Worm (Caenorhabditis elegans) whole organism, L1 larva: ENCODE results near the gene F41E6.7.
A peak's percentile ranks its signal among the peaks of the same experiment; 100 is the strongest.

Source experiments
- C16A3.4 ChIP-seq: fragments of 150-350 bp; optimal IDR thresholded peaks from 2 replicates; lab custom pipeline; 2014; ENCODE audit warnings: missing biosample characterization, missing genetic modification characterization
- C34B4.2 ChIP-seq: sonication (generic microtip); optimal IDR thresholded peaks from 2 replicates; lab custom pipeline; 2017; ENCODE audit warnings: mild to moderate bottlenecking, missing genetic modification characterization, missing compliant biosample characterization
- Y116A8C.19 ChIP-seq: sonication (generic microtip); optimal IDR thresholded peaks from 2 replicates; lab custom pipeline; 2016; ENCODE audit warnings: missing compliant biosample characterization, missing genetic modification characterization, borderline replicate concordance
- aly-2 ChIP-seq: fragments of 150-350 bp; optimal IDR thresholded peaks from 2 replicates; lab custom pipeline; 2014; ENCODE audit warnings: missing biosample characterization, missing genetic modification characterization
- ama-1 ChIP-seq: fragments of 150-350 bp; optimal IDR thresholded peaks from 2 replicates; lab custom pipeline; 2014
- blmp-1 ChIP-seq: fragments of 150-350 bp; optimal IDR thresholded peaks from 2 replicates; lab custom pipeline; 2014; ENCODE audit warnings: missing biosample characterization, missing genetic modification characterization
- ceh-82 ChIP-seq, 3 experiments: fragments of 150-350 bp in 1 of 3; sonication (generic microtip) in 2 of 3; optimal IDR thresholded peaks; 2 replicates each; lab custom pipeline; 2014 to 2017; ENCODE audit warnings: missing biosample characterization in 3 of 3, missing genetic modification characterization in 3 of 3
- dsc-1 ChIP-seq: sonication (generic microtip); optimal IDR thresholded peaks from 2 replicates; lab custom pipeline; 2016; ENCODE audit warnings: mild to moderate bottlenecking, missing genetic modification characterization, missing compliant biosample characterization
- efl-1 ChIP-seq, 4 experiments: fragments of 150-350 bp; optimal IDR thresholded peaks in 3 of 4; peaks in 1 of 4; 1 replicate in 1 of 4; 2 replicates in 3 of 4; lab custom pipeline; 2014; ENCODE audit warnings: missing biosample characterization in 2 of 4, missing genetic modification characterization in 2 of 4, missing genetic modification reagents in 2 of 4
- egl-13 ChIP-seq: sonication (generic microtip); optimal IDR thresholded peaks from 2 replicates; lab custom pipeline; 2016; ENCODE audit warnings: missing genotype, missing genetic modification reagents, missing genetic modification characterization, missing compliant biosample characterization
- elt-2 ChIP-seq: sonication (generic microtip); optimal IDR thresholded peaks from 2 replicates; lab custom pipeline; 2016; ENCODE audit warnings: missing genetic modification characterization, mild to moderate bottlenecking, inconsistent platforms, missing compliant biosample characterization, missing genetic modification reagents
- elt-3 ChIP-seq, 6 experiments: fragments of 150-350 bp in 1 of 6; sonication (generic microtip); optimal IDR thresholded peaks; 2 replicates each; lab custom pipeline; 2017 to 2018; ENCODE audit warnings: missing biosample characterization in 6 of 6, missing genetic modification characterization in 6 of 6, inconsistent platforms in 1 of 6
- fkh-10 ChIP-seq: sonication (generic microtip); optimal IDR thresholded peaks from 2 replicates; lab custom pipeline; 2017; ENCODE audit warnings: missing biosample characterization, missing genetic modification reagents, missing genetic modification characterization
- fkh-8 ChIP-seq: sonication (generic microtip); optimal IDR thresholded peaks from 2 replicates; lab custom pipeline; 2016; ENCODE audit warnings: mild to moderate bottlenecking, missing genetic modification characterization, missing compliant biosample characterization
- fos-1 ChIP-seq: fragments of 150-350 bp; optimal IDR thresholded peaks from 2 replicates; lab custom pipeline; 2014; ENCODE audit warnings: missing biosample characterization, missing genetic modification characterization
- grh-1 ChIP-seq: fragments of 200-800 bp; sonication (Bioruptor generic); IDR thresholded peaks from 2 replicates; pipeline ENCODE4 v1.3.6; 2022; ENCODE audit warnings: missing genetic modification reagents, missing genetic modification characterization, missing compliant biosample characterization
- hlh-4 ChIP-seq: sonication (generic microtip); optimal IDR thresholded peaks from 2 replicates; lab custom pipeline; 2016; ENCODE audit warnings: mild to moderate bottlenecking, missing genetic modification characterization, missing compliant biosample characterization
- isw-1 ChIP-seq: fragments of 200-800 bp; sonication (Bioruptor generic); IDR thresholded peaks from 2 replicates; pipeline ENCODE4 v1.3.6; 2022; ENCODE audit warnings: missing genetic modification characterization, missing compliant biosample characterization
- jun-1 ChIP-seq: fragments of 150-350 bp; optimal IDR thresholded peaks from 2 replicates; lab custom pipeline; 2014; ENCODE audit warnings: missing biosample characterization, missing genetic modification reagents, missing genetic modification characterization
- lin-14 ChIP-seq: fragments of 200-800 bp; sonication (Bioruptor generic); optimal IDR thresholded peaks from 2 replicates; lab custom pipeline; 2018; ENCODE audit warnings: mild to moderate bottlenecking, missing genetic modification characterization, moderate library complexity, missing compliant biosample characterization
- lin-35 ChIP-seq, 2 experiments: fragments of 150-350 bp; optimal IDR thresholded peaks; 2 replicates each; lab custom pipeline; 2014; ENCODE audit warnings: missing biosample characterization in 2 of 2, missing genetic modification characterization in 2 of 2, missing genetic modification reagents in 2 of 2
- lin-39 ChIP-seq: fragments of 150-350 bp; optimal IDR thresholded peaks from 2 replicates; lab custom pipeline; 2014; ENCODE audit warnings: missing biosample characterization, missing genetic modification reagents, missing genetic modification characterization
- mef-2 ChIP-seq: fragments of 150-350 bp; optimal IDR thresholded peaks from 2 replicates; lab custom pipeline; 2014; ENCODE audit warnings: missing biosample characterization, missing genetic modification characterization
- nhr-20 ChIP-seq: sonication (generic microtip); optimal IDR thresholded peaks from 2 replicates; lab custom pipeline; 2016; ENCODE audit warnings: mild to moderate bottlenecking, missing genetic modification characterization, missing compliant biosample characterization
- nhr-71 ChIP-seq: sonication (generic microtip); optimal IDR thresholded peaks from 2 replicates; lab custom pipeline; 2016; ENCODE audit warnings: mild to moderate bottlenecking, missing genetic modification characterization, moderate library complexity, missing compliant biosample characterization
- nhr-76 ChIP-seq: sonication (generic microtip); optimal IDR thresholded peaks from 2 replicates; lab custom pipeline; 2017; ENCODE audit warnings: missing biosample characterization, missing genetic modification characterization
- nhr-84 ChIP-seq: sonication (generic microtip); optimal IDR thresholded peaks from 2 replicates; lab custom pipeline; 2017; ENCODE audit warnings: missing biosample characterization, missing genetic modification characterization
- nhr-85 ChIP-seq: sonication (generic microtip); peaks from one replicate; lab custom pipeline; 2016; ENCODE audit warnings: missing genetic modification characterization, inconsistent platforms, missing compliant biosample characterization
- nhr-90 ChIP-seq: sonication (generic microtip); optimal IDR thresholded peaks from 2 replicates; lab custom pipeline; 2016; ENCODE audit warnings: mild to moderate bottlenecking, missing genetic modification characterization, missing compliant biosample characterization; ENCODE audit not compliant: poor library complexity
- pax-3 ChIP-seq: fragments of 200-800 bp; sonication (Bioruptor generic); optimal IDR thresholded peaks from 2 replicates; lab custom pipeline; 2018; ENCODE audit warnings: mild to moderate bottlenecking, missing genetic modification characterization, moderate library complexity, missing compliant biosample characterization
- rnt-1 ChIP-seq: sonication (generic microtip); optimal IDR thresholded peaks from 2 replicates; lab custom pipeline; 2016; ENCODE audit warnings: mild to moderate bottlenecking, missing genetic modification characterization, moderate library complexity, missing compliant biosample characterization
- skn-1 ChIP-seq: fragments of 150-350 bp; optimal IDR thresholded peaks from 2 replicates; lab custom pipeline; 2014; ENCODE audit warnings: missing biosample characterization, missing genetic modification characterization
- tlp-1 ChIP-seq: fragments of 150-350 bp; optimal IDR thresholded peaks from 2 replicates; lab custom pipeline; 2014; ENCODE audit warnings: missing biosample characterization, missing genetic modification characterization
- unc-130 ChIP-seq: fragments of 150-350 bp; optimal IDR thresholded peaks from 2 replicates; lab custom pipeline; 2017; ENCODE audit warnings: missing biosample characterization, missing genetic modification characterization, inconsistent platforms
- unc-30 ChIP-seq: sonication (generic microtip); optimal IDR thresholded peaks from 2 replicates; lab custom pipeline; 2017; ENCODE audit warnings: missing biosample characterization, missing genetic modification characterization
- unc-86 ChIP-seq: sonication (generic microtip); optimal IDR thresholded peaks from 2 replicates; lab custom pipeline; 2016; ENCODE audit warnings: missing genetic modification characterization, missing compliant biosample characterization
- xbp-1 ChIP-seq: sonication (generic microtip); optimal IDR thresholded peaks from 2 replicates; lab custom pipeline; 2016; ENCODE audit warnings: missing genetic modification characterization, missing compliant biosample characterization
- zag-1 ChIP-seq: fragments of 150-350 bp; optimal IDR thresholded peaks from 2 replicates; lab custom pipeline; 2014; ENCODE audit warnings: missing biosample characterization, missing genetic modification characterization
- ztf-11 ChIP-seq, 2 experiments: sonication (generic microtip); optimal IDR thresholded peaks; 2 replicates each; lab custom pipeline; 2016 to 2017; ENCODE audit warnings: missing genetic modification characterization in 2 of 2, missing biosample characterization in 1 of 2, missing compliant biosample characterization in 1 of 2

F41E6.7 gene

DNA sequence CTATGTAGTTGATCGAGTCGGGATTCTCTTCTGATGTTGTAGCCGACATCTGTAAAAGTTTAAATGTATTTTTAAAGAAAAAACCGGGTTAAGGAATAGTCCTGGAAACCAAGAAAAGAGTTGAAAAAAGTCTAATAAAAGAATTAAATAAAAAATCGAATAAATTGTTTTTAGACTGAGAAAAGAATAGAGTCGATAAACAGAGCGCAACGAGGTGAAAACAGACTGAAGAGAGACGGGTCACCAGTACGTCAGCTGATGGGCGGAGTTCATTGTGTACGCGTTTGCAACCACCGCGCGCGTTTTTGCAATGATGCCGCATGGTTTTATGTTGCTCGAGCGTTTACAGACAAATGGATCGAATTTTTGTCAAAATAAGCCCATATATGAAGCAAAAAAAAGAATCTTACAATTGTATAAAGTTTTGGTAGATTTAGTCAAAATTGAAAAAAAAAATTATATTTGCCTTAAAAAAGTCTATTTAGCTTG lies 32.2 kb upstream of the F41E6.7 start, which contains the start of gene atg-18 (continued):
- TF ChIP-seq nhr-90 (tag; lab: Kevin White, UChicago) (peak; percentile 74), skn-1 (tag; lab: Kevin White, UChicago) (peak; percentile 83), xbp-1 (tag; lab: Kevin White, UChicago) (peak; percentile 70), elt-2 (tag; lab: Kevin White, UChicago) (peak; percentile 52), ceh-82 (tag; optimal IDR thresholded peaks at IDR 0.05; lab: Kevin White, UChicago) (peak; percentile 36 to 74 (median 45)), nhr-85 (tag; lab: Kevin White, UChicago) (peak; percentile 93), lin-35 (GFP tag; optimal IDR thresholded peaks at IDR 0.05; lab: Kevin White, UChicago) (peak; percentile 51 to 79), nhr-20 (tag; lab: Kevin White, UChicago) (peak; percentile 84), ztf-11 (tag; optimal IDR thresholded peaks at IDR 0.05; lab: Kevin White, UChicago) (peak in 1 of 2 experiments; percentile 29), zag-1 (tag; lab: Kevin White, UChicago) (no peak), lin-39 (tag; lab: Kevin White, UChicago) (peak; percentile 26), isw-1 (peak; percentile 24)

- peak; percentile 49 for TF ChIP-seq nhr-85 (tag; lab: Kevin White, UChicago)
- peak; percentile 21 for TF ChIP-seq blmp-1 (tag; lab: Kevin White, UChicago)
- TF ChIP-seq pax-3 (tag; lab: Kevin White, UChicago), result no peak
- TF ChIP-seq tlp-1, result no peak
- no peak for TF ChIP-seq fkh-10 (GFP tag; lab: Kevin White, UChicago)
- TF ChIP-seq Y116A8C.19, result no peak
- TF ChIP-seq nhr-76, result no peak
- no peak for TF ChIP-seq dsc-1
- TF ChIP-seq C34B4.2, result no peak
- peak; percentile 50 for TF ChIP-seq ama-1 (lab: Kevin White, UChicago)
- no peak for TF ChIP-seq nhr-84
- no peak for TF ChIP-seq efl-1 (optimal IDR thresholded peaks at IDR 0.05; lab: Kevin White, UChicago)
- TF ChIP-seq efl-1 (GFP tag; optimal IDR thresholded peaks at IDR 0.05 in 1 of 2; lab: Kevin White, UChicago), result peak in 1 of 2 experiments; percentile 37
- no peak for TF ChIP-seq unc-130 (tag; lab: Kevin White, UChicago)
- TF ChIP-seq nhr-90 (tag; lab: Kevin White, UChicago), result no peak
- TF ChIP-seq isw-1, result no peak
- TF ChIP-seq aly-2 (tag; lab: Kevin White, UChicago), result no peak
- TF ChIP-seq rnt-1 (tag; lab: Kevin White, UChicago), result no peak
- TF ChIP-seq C16A3.4, result no peak
- no peak for TF ChIP-seq mef-2 (tag; lab: Kevin White, UChicago)
- TF ChIP-seq hlh-4 (tag; lab: Kevin White, UChicago), result no peak
- TF ChIP-seq skn-1 (tag; lab: Kevin White, UChicago), result no peak
- TF ChIP-seq nhr-20 (tag; lab: Kevin White, UChicago), result no peak
These were observed 29.9 kb upstream of the F41E6.7 start, which contains the start of gene F41E6.12 for ce11 chrV:8629029-8629428. TSS of gene F41E6.12 (minus strand) at chrV:8629129.

DNA sequence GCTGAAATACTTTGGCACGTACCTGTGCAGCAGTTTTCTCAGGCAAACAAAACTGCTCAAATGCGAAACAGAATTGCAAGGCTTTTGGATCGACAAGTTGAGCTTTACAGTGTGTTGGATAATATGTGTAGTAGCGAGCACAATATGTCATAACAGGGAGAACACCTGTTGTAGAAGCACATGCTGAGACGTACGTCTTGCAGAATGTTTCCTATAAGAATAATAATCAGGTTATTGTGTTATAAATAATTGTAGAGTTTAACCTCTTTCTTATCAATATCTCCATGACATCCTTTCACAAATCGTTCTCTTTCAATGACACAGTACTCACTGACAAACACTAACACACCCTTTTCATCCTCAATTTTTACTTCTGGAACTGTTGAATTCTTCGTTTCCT lies 28.5 kb upstream of the F41E6.7 start:
- TF ChIP-seq fos-1 (no peak), pax-3 (tag; lab: Kevin White, UChicago) (no peak), efl-1 (optimal IDR thresholded peaks at IDR 0.05; lab: Kevin White, UChicago) (no peak), efl-1 (GFP tag; optimal IDR thresholded peaks at IDR 0.05 in 1 of 2; lab: Kevin White, UChicago) (peak in 1 of 2 experiments; percentile 48)
- TF ChIP-seq, all 84 proteins: peak for 1

DNA sequence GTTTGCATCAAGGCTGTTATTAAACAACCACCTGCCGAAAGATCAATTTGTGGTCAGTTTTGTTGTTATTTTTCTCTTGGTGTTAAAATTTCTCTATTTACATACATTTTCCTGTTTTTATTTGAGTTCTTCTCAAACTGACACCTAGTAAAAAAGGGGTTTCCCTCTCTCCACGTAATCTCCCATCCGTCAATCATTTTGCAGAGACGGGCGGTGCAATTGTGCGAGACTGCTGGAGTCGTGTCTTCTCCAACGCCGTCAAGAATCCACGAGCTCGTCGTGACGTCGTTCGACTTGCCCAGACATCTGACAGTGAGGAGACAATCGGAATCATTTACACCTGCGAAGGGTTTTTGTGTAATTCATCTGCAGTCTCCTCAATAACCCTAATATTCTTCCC lies 27.3 kb upstream of the F41E6.7 start:
- no peak for TF ChIP-seq unc-86 (tag; lab: Kevin White, UChicago)
- no peak for TF ChIP-seq nhr-76
- TF ChIP-seq blmp-1 (tag; lab: Kevin White, UChicago), result no peak
- no peak for TF ChIP-seq elt-3 (tag; optimal IDR thresholded peaks at IDR 0.05; lab: Kevin White, UChicago)
- TF ChIP-seq nhr-84, result no peak
- TF ChIP-seq egl-13 (tag; lab: Kevin White, UChicago), result peak; percentile 5
- TF ChIP-seq lin-14 (GFP tag; lab: Kevin White, UChicago), result peak; percentile 26
- peak; percentile 25 for TF ChIP-seq nhr-71 (tag; lab: Kevin White, UChicago)
- no peak for TF ChIP-seq skn-1 (tag; lab: Kevin White, UChicago)
- peak; percentile 6 for TF ChIP-seq fkh-8 (tag; lab: Kevin White, UChicago)
- no peak for TF ChIP-seq jun-1
- TF ChIP-seq grh-1 (GFP tag; lab: Robert Waterston, UW), result no peak
- TF ChIP-seq dsc-1, result no peak
- TF ChIP-seq nhr-85 (tag; lab: Kevin White, UChicago), result peak; percentile 76
- TF ChIP-seq C16A3.4, result no peak
- no peak for TF ChIP-seq unc-30 (tag; lab: Kevin White, UChicago)
